Worm (Caenorhabditis elegans): ENCODE measurements around the gene egrh-1.

Gene egrh-1

ce11 chrX:14810718-14811117 lies 35.0 kb upstream of the egrh-1 start, which contains the start of gene atf-4 (continued):
- TF ChIP-seq rnt-1 (tag; optimal IDR thresholded peaks at IDR 0.05) = peak; percentile 74
- TF ChIP-seq unc-86 (tag; optimal IDR thresholded peaks at IDR 0.05) = peak; percentile 34
- peak; percentile 76 for TF ChIP-seq mep-1 (tag; optimal IDR thresholded peaks at IDR 0.05)
- TF ChIP-seq mef-2 (tag; optimal IDR thresholded peaks at IDR 0.05) = no peak
- TF ChIP-seq nhr-237 (tag; optimal IDR thresholded peaks at IDR 0.05) = peak; percentile 10
- peak; percentile 87 for TF ChIP-seq nhr-20 (tag; optimal IDR thresholded peaks at IDR 0.05)
- TF ChIP-seq aha-1 (tag; optimal IDR thresholded peaks at IDR 0.05) = no peak
- peak; percentile 82 for TF ChIP-seq nhr-47 (tag; optimal IDR thresholded peaks at IDR 0.05)
- TF ChIP-seq ets-5 (GFP tag; IDR thresholded peaks at IDR 0.05) = no peak
- TF ChIP-seq ama-1 (optimal IDR thresholded peaks at IDR 0.05) = no peak
- no peak for TF ChIP-seq ceh-88 (GFP tag; IDR thresholded peaks at IDR 0.05)
- peak; percentile 62 for TF ChIP-seq xbp-1 (tag; optimal IDR thresholded peaks at IDR 0.05)
- peak in 2 of 3 experiments; percentile 20 to 41 for TF ChIP-seq ceh-82 (tag; optimal IDR thresholded peaks at IDR 0.05)
- peak; percentile 33 for TF ChIP-seq lin-39 (tag; optimal IDR thresholded peaks at IDR 0.05)
- peak; percentile 19 for TF ChIP-seq snpc-4 (tag; optimal IDR thresholded peaks at IDR 0.05)
- TF ChIP-seq fos-1 (tag; optimal IDR thresholded peaks at IDR 0.05) = peak; percentile 37
- no peak for TF ChIP-seq nhr-76 (tag; optimal IDR thresholded peaks at IDR 0.05)
- peak; percentile 48 for TF ChIP-seq ztf-4 (tag; optimal IDR thresholded peaks at IDR 0.05)
- TF ChIP-seq dpl-1 (GFP tag; optimal IDR thresholded peaks at IDR 0.05) = peak; percentile 57 to 73 (median 70)
- no peak for TF ChIP-seq ceh-90 (tag; optimal IDR thresholded peaks at IDR 0.05)
- TF ChIP-seq lin-35 (GFP tag; optimal IDR thresholded peaks at IDR 0.05) = peak; percentile 70 to 82
- TF ChIP-seq lin-13 (GFP tag; optimal IDR thresholded peaks at IDR 0.05) = peak; percentile 49
- no peak for TF ChIP-seq ceh-63 (GFP tag; optimal IDR thresholded peaks at IDR 0.05)

DNA sequence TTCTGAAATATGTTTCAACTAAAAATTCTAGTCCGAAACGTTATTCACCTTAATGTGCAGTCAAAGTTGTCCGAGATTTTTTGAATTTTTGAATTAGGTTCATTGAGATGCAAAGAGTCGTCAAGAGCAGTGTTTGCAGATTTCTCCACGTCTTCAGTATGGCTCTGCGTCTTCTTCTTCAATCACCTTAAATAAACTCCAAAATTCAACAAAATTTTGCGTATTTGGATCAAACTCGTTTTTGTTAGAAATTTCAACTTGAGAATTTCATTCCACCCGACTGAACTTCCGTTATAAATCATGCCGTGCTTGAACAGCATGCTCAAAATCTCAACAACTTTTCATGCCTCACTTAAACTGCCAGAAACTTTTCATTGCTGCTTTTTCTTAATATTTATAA lies 33.7 kb upstream of the egrh-1 start, which contains the start of gene T04C10.3:
Gene T04C10.3, plus strand, starts transcription at position 301 of the 400 bp plus-strand sequence.
- TF ChIP-seq elt-3 (tag; optimal IDR thresholded peaks at IDR 0.05) (no peak), isw-1 (GFP tag; IDR thresholded peaks at IDR 0.05) (no peak), nhr-47 (tag; optimal IDR thresholded peaks at IDR 0.05) (no peak), mef-2 (tag; optimal IDR thresholded peaks at IDR 0.05) (no peak), tlp-1 (tag; optimal IDR thresholded peaks at IDR 0.05) (no peak), swsn-7 (tag; optimal IDR thresholded peaks at IDR 0.05) (no peak), nhr-85 (tag) (no peak), F16B12.6 (tag; optimal IDR thresholded peaks at IDR 0.05) (no peak)

DNA sequence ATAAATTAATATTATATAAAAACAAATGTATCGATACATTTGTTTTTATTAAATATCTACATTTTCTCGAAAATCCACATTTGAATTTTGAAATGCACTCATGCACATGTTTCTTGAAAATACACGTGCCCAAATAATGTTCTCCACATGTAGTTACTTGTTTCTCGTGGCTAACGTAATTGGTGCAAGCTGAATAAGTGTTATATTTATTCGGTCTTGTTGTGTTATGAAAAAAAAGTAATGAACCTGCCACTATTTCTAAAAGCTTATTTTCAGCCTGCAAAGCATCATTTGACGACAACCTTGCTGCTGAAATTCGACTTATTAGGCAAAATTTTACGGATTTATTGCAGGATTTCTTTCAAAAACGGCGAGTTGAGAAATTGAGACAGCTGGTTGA lies 32.3 kb upstream of the egrh-1 start:
- peak; percentile 92 for TF ChIP-seq fos-1 (tag; optimal IDR thresholded peaks at IDR 0.05)
- TF ChIP-seq nhr-11 (tag; optimal IDR thresholded peaks at IDR 0.05) = peak; percentile 64
- peak; percentile 84 for TF ChIP-seq tbx-2 (tag; optimal IDR thresholded peaks at IDR 0.05)
- TF ChIP-seq lin-35 (GFP tag; optimal IDR thresholded peaks at IDR 0.05) = peak; percentile 20 to 80
- TF ChIP-seq egl-27 (tag; optimal IDR thresholded peaks at IDR 0.05) = peak in 1 of 2 experiments; percentile 3
- TF ChIP-seq nhr-20 (tag; optimal IDR thresholded peaks at IDR 0.05) = peak; percentile 79
- no peak for TF ChIP-seq hlh-17 (GFP tag; optimal IDR thresholded peaks at IDR 0.05; ENCODE audit: borderline replicate concordance)
- no peak for TF ChIP-seq unc-130 (tag; optimal IDR thresholded peaks at IDR 0.05)
- peak; percentile 58 for TF ChIP-seq ztf-4 (tag; optimal IDR thresholded peaks at IDR 0.05)
- TF ChIP-seq dpl-1 (GFP tag; optimal IDR thresholded peaks at IDR 0.05) = peak in 2 of 3 experiments; percentile 35 to 44
- no peak for TF ChIP-seq vab-15 (tag; optimal IDR thresholded peaks at IDR 0.05)
- TF ChIP-seq snpc-4 (tag; optimal IDR thresholded peaks at IDR 0.05) = peak; percentile 80
- no peak for TF ChIP-seq mef-2 (tag; optimal IDR thresholded peaks at IDR 0.05)
- no peak for TF ChIP-seq hlh-4 (tag; optimal IDR thresholded peaks at IDR 0.05)
- peak; percentile 86 for TF ChIP-seq jun-1 (tag; optimal IDR thresholded peaks at IDR 0.05)
- TF ChIP-seq fkh-10 (GFP tag; optimal IDR thresholded peaks at IDR 0.05) = peak; percentile 66
- TF ChIP-seq C16A3.4 (tag; optimal IDR thresholded peaks at IDR 0.05) = peak; percentile 81
- no peak for TF ChIP-seq ets-5 (GFP tag; IDR thresholded peaks at IDR 0.05)
- peak; percentile 75 for TF ChIP-seq elt-2 (tag; optimal IDR thresholded peaks at IDR 0.05)
- peak; percentile 75 for TF ChIP-seq sox-4 (tag; optimal IDR thresholded peaks at IDR 0.05)
- TF ChIP-seq nhr-77 (tag; optimal IDR thresholded peaks at IDR 0.05) = peak; percentile 74
- TF ChIP-seq grh-1 (GFP tag; IDR thresholded peaks at IDR 0.05) = peak; percentile 52
- TF ChIP-seq blmp-1 (tag; optimal IDR thresholded peaks at IDR 0.05) = peak; percentile 18
- no peak for TF ChIP-seq unc-98 (GFP tag; IDR thresholded peaks at IDR 0.05)
- no peak for TF ChIP-seq zag-1 (tag; optimal IDR thresholded peaks at IDR 0.05)
- no peak for TF ChIP-seq nhr-12 (tag; optimal IDR thresholded peaks at IDR 0.05)
- TF ChIP-seq hpl-2 (GFP tag; optimal IDR thresholded peaks at IDR 0.05) = peak; percentile 76
- no peak for TF ChIP-seq unc-30 (tag; optimal IDR thresholded peaks at IDR 0.05)
- TF ChIP-seq xbp-1 (tag; optimal IDR thresholded peaks at IDR 0.05) = peak; percentile 77
- TF ChIP-seq ceh-8 (GFP tag; optimal IDR thresholded peaks at IDR 0.05) = peak; percentile 87
- TF ChIP-seq ceh-82 (tag; optimal IDR thresholded peaks at IDR 0.05) = peak; percentile 78 to 86 (median 86)
